Worm (Caenorhabditis elegans) whole organism, L1 larva: ENCODE data around the gene F02D8.1.

Source experiments
- dsc-1 ChIP-seq: sonication (generic microtip); optimal IDR thresholded peaks from 2 replicates; lab custom pipeline; 2016; ENCODE audit warnings: mild to moderate bottlenecking, missing genetic modification characterization, missing compliant biosample characterization
- nhr-11 ChIP-seq: fragments of 150-350 bp; optimal IDR thresholded peaks from 2 replicates; lab custom pipeline; 2014; ENCODE audit warnings: missing biosample characterization, missing genetic modification characterization
- sptf-1 ChIP-seq: fragments of 150-350 bp; optimal IDR thresholded peaks from 2 replicates; lab custom pipeline; 2014; ENCODE audit warnings: missing biosample characterization, missing genetic modification characterization

ce11 chrV:14992627-14993117 lies 14.2 kb upstream of the F02D8.1 start, which contains the start of gene T01C3.3:
- no peak for TF ChIP-seq sptf-1 (tag; lab: Kevin White, UChicago)
- no peak for TF ChIP-seq nhr-11
- TF ChIP-seq dsc-1, result no peak
